Fruit fly (Drosophila melanogaster) whole organism: ENCODE measurements around the gene CG42688.

Experiments
- CG8478 ChIP-seq: fragments of >200 bp; optimal IDR thresholded peaks from 2 replicates; lab custom pipeline; 2018; ENCODE audit warnings: inconsistent platforms
- Dll ChIP-seq: fragments of >200 bp; optimal IDR thresholded peaks from 2 replicates; lab custom pipeline; 2017
- EcR ChIP-seq, 2 experiments: fragments of >200 bp; optimal IDR thresholded peaks; 2 replicates each; lab custom pipeline; 2017; ENCODE audit warnings: missing biosample characterization in 2 of 2, missing genetic modification characterization in 2 of 2, missing genetic modification reagents in 2 of 2
- pan ChIP-seq: fragments of >200 bp; optimal IDR thresholded peaks from 2 replicates; lab custom pipeline; 2017
- psq ChIP-seq: fragments of >200 bp; optimal IDR thresholded peaks from 2 replicates; lab custom pipeline; 2017
- usp ChIP-seq: fragments of >200 bp; optimal IDR thresholded peaks from 2 replicates; lab custom pipeline; 2017; ENCODE audit warnings: missing biosample characterization, missing genetic modification characterization, mixed read lengths

- no peak for TF ChIP-seq Dll (lab: Kevin White, UChicago)
- TF ChIP-seq psq, result no peak
- TF ChIP-seq CG8478 (lab: Kevin White, UChicago), result no peak
- no peak for TF ChIP-seq EcR (GFP tag; optimal IDR thresholded peaks at IDR 0.05; lab: Kevin White, UChicago)
- no peak for TF ChIP-seq usp (GFP tag; lab: Kevin White, UChicago)
- no peak for TF ChIP-seq pan (lab: Kevin White, UChicago)
Measured at dm6 chr2L:19220036-19220612, 37.5 kb upstream of the CG42688 start.
